Worm (Caenorhabditis elegans): ENCODE measurements around the gene pdha-1.
A peak's percentile ranks its signal among the peaks of the same experiment; 100 is the strongest.

Gene pdha-1

ce11 chrII:8106921-8107695 is 41.0 kb downstream of the pdha-1 start, which contains the start of the genes chst-1 and C41C4.9 (continued):
- TF ChIP-seq snpc-3.4 (tag; optimal IDR thresholded peaks at IDR 0.05), result peak; percentile 76
- TF ChIP-seq snpc-1.3 (tag; optimal IDR thresholded peaks at IDR 0.05; ENCODE audit: insufficient read depth), result peak; percentile 92
- no peak for TF ChIP-seq B0019.2 (GFP tag; conservative IDR thresholded peaks at IDR 0.05)
- peak; percentile 88 for TF ChIP-seq chd-7 (tag; optimal IDR thresholded peaks at IDR 0.05)
- TF ChIP-seq mcd-1 (GFP tag; IDR thresholded peaks at IDR 0.05), result no peak
- TF ChIP-seq nhr-90 (tag; optimal IDR thresholded peaks at IDR 0.05), result peak; percentile 96
- TF ChIP-seq nhr-179 (tag; optimal IDR thresholded peaks at IDR 0.05), result peak; percentile 67
- peak; percentile 69 for TF ChIP-seq hmg-1.2 (GFP tag; IDR thresholded peaks at IDR 0.05)
- peak; percentile 96 for TF ChIP-seq die-1 (tag; optimal IDR thresholded peaks at IDR 0.05)
- peak; percentile 80 for TF ChIP-seq ZK185.1 (tag; optimal IDR thresholded peaks at IDR 0.05; ENCODE audit: poor library complexity, severe bottlenecking)
- TF ChIP-seq lin-54 (GFP tag; optimal IDR thresholded peaks at IDR 0.05), result peak; percentile 84
- TF ChIP-seq cebp-1 (GFP tag; IDR thresholded peaks at IDR 0.05), result peak; percentile 23; the same call in 1 of the 2 replicates
- TF ChIP-seq cebp-1 (tag; optimal IDR thresholded peaks at IDR 0.05), result no peak
- no peak for TF ChIP-seq lin-35 (GFP tag; optimal IDR thresholded peaks at IDR 0.05)
- peak; percentile 8 for TF ChIP-seq lsy-27 (tag; optimal IDR thresholded peaks at IDR 0.05; ENCODE audit: borderline replicate concordance, insufficient read depth)
- no peak for TF ChIP-seq lsl-1 (GFP tag; optimal IDR thresholded peaks at IDR 0.05)
- peak; percentile 66 for TF ChIP-seq unc-130 (GFP tag; optimal IDR thresholded peaks at IDR 0.05)
- TF ChIP-seq zfh-2 (GFP tag; conservative IDR thresholded peaks at IDR 0.05), result no peak
- TF ChIP-seq B0336.3 (GFP tag; IDR thresholded peaks at IDR 0.05), result no peak; the same call in 1 of the 2 replicates
- TF ChIP-seq sdz-38 (tag; optimal IDR thresholded peaks at IDR 0.05), result no peak
- peak; percentile 88 for TF ChIP-seq ztf-26 (tag; optimal IDR thresholded peaks at IDR 0.05)
- TF ChIP-seq madf-3 (GFP tag; IDR thresholded peaks at IDR 0.05), result no peak
- TF ChIP-seq akir-1 (GFP tag; optimal IDR thresholded peaks at IDR 0.05), result peak; percentile 77
- peak; percentile 78 for TF ChIP-seq repo-1 (tag; optimal IDR thresholded peaks at IDR 0.05)
- TF ChIP-seq F55B11.4 (tag; optimal IDR thresholded peaks at IDR 0.05; ENCODE audit: borderline replicate concordance, insufficient read depth), result peak; percentile 35
- TF ChIP-seq ztf-25 (GFP tag; IDR thresholded peaks at IDR 0.05), result peak; percentile 96
- peak; percentile 93 for TF ChIP-seq Y56A3A.18 (GFP tag; IDR thresholded peaks at IDR 0.05)
- peak; percentile 93 for TF ChIP-seq F57A8.1 (GFP tag; optimal IDR thresholded peaks at IDR 0.05)
- TF ChIP-seq D2030.7 (GFP tag; IDR thresholded peaks at IDR 0.05), result no peak; the same call in 1 of the 2 replicates
- TF ChIP-seq snpc-1.1 (tag; optimal IDR thresholded peaks at IDR 0.05; ENCODE audit: insufficient read depth), result peak; percentile 30
- peak; percentile 91 for TF ChIP-seq ekl-4 (GFP tag; IDR thresholded peaks at IDR 0.05)
- TF ChIP-seq hlh-26 (GFP tag; conservative IDR thresholded peaks at IDR 0.05), result no peak
- peak; percentile 92 for TF ChIP-seq mxl-1 (tag; optimal IDR thresholded peaks at IDR 0.05)
- TF ChIP-seq nhr-80 (tag; optimal IDR thresholded peaks at IDR 0.05), result peak; percentile 75
- peak; percentile 67 for TF ChIP-seq snpc-4 (GFP tag; optimal IDR thresholded peaks at IDR 0.05)
- TF ChIP-seq snpc-4 (tag; optimal IDR thresholded peaks at IDR 0.05), result peak in 2 of 4 experiments; percentile 74 to 75
- 0 out of 2 replicates have a peak, but pooled peaks have one; percentile 38 for TF ChIP-seq lag-1 (GFP tag; IDR thresholded peaks at IDR 0.05)
- peak; percentile 33; the same call in 1 of the 2 replicates for TF ChIP-seq hsf-1 (GFP tag; IDR thresholded peaks at IDR 0.05)
- no peak for TF ChIP-seq xnd-1 (tag; optimal IDR thresholded peaks at IDR 0.05)
- peak; percentile 95 for TF ChIP-seq egl-44 (GFP tag; IDR thresholded peaks at IDR 0.05)
- peak; percentile 75 for TF ChIP-seq rcor-1 (GFP tag; IDR thresholded peaks at IDR 0.05)
- peak; percentile 75 for TF ChIP-seq madf-10 (tag; optimal IDR thresholded peaks at IDR 0.05)
- no peak for TF ChIP-seq nhr-120 (GFP tag; IDR thresholded peaks at IDR 0.05)
- peak; percentile 82 for TF ChIP-seq attf-5 (GFP tag; optimal IDR thresholded peaks at IDR 0.05)
- TF ChIP-seq K11D2.4 (GFP tag; IDR thresholded peaks at IDR 0.05), result no peak
- no peak for TF ChIP-seq dpl-1 (GFP tag; optimal IDR thresholded peaks at IDR 0.05)
